Fruit fly (Drosophila melanogaster) whole organism, wandering third instar larva: ENCODE measurements around the gene tal-2A.
A peak's percentile ranks its signal among the peaks of the same experiment; 100 is the strongest.

Experiments used
- CG32264 ChIP-seq: fragments of 200-800 bp; sonication (Bioruptor generic); optimal IDR thresholded peaks from 2 replicates; lab custom pipeline; 2016; ENCODE audit warnings: missing biosample characterization, missing genetic modification characterization
- CrebA ChIP-seq: fragments of 200-800 bp; sonication (Bioruptor generic); optimal IDR thresholded peaks from 2 replicates; lab custom pipeline; 2016; ENCODE audit warnings: missing biosample characterization, mild to moderate bottlenecking, missing genetic modification characterization, borderline replicate concordance
- Dfd ChIP-seq: fragments of >200 bp; optimal IDR thresholded peaks from 2 replicates; lab custom pipeline; 2017; ENCODE audit warnings: missing biosample characterization, missing genetic modification characterization
- Dif ChIP-seq: fragments of 200-275, 200-300 bp; sonication (Bioruptor generic); optimal IDR thresholded peaks from 2 replicates; lab custom pipeline; 2018; ENCODE audit warnings: missing biosample characterization, missing genetic modification characterization; ENCODE audit not compliant: partially characterized antibody
- GATAd ChIP-seq: sonication (Bioruptor generic); optimal IDR thresholded peaks from 2 replicates; lab custom pipeline; 2016; ENCODE audit warnings: missing biosample characterization, missing genetic modification characterization
- HLH106 ChIP-seq: fragments of 200-800 bp; optimal IDR thresholded peaks from 3 replicates; lab custom pipeline; 2019; ENCODE audit warnings: missing biosample characterization, mild to moderate bottlenecking, missing genetic modification characterization, moderate library complexity
- Hr83 ChIP-seq: fragments of 200-300 bp; sonication (Bioruptor generic); optimal IDR thresholded peaks from 2 replicates; lab custom pipeline; 2016; ENCODE audit warnings: missing biosample characterization, mild to moderate bottlenecking, missing genetic modification characterization, moderate library complexity; ENCODE audit not compliant: poor library complexity, severe bottlenecking
- Mio ChIP-seq: sonication (Bioruptor generic); optimal IDR thresholded peaks from 2 replicates; lab custom pipeline; 2016; ENCODE audit warnings: missing biosample characterization, missing genetic modification characterization
- Myc ChIP-seq: fragments of >200 bp; optimal IDR thresholded peaks from 2 replicates; lab custom pipeline; 2017
- OdsH ChIP-seq: fragments of 200-800 bp; sonication (Bioruptor generic); optimal IDR thresholded peaks from 2 replicates; lab custom pipeline; 2016; ENCODE audit warnings: missing biosample characterization, mild to moderate bottlenecking, missing genetic modification characterization
- Rel ChIP-seq, 2 experiments: fragments of 200-800 bp; sonication (Bioruptor generic) in 1 of 2; optimal IDR thresholded peaks; 2 replicates in 1 of 2; 3 replicates in 1 of 2; lab custom pipeline; 2016 to 2019; ENCODE audit warnings: mild to moderate bottlenecking in 2 of 2, missing biosample characterization in 2 of 2, missing genetic modification characterization in 2 of 2, moderate library complexity in 1 of 2
- Sp1 ChIP-seq: fragments of 200-800 bp; sonication (Bioruptor generic); optimal IDR thresholded peaks from 3 replicates; lab custom pipeline; 2019; ENCODE audit warnings: missing biosample characterization, mild to moderate bottlenecking, missing genetic modification characterization, moderate library complexity
- Vsx2 ChIP-seq: fragments of 200-300, 225-300 bp; sonication (Bioruptor generic); optimal IDR thresholded peaks from 2 replicates; lab custom pipeline; 2018; ENCODE audit warnings: missing biosample characterization, missing genetic modification characterization; ENCODE audit not compliant: partially characterized antibody
- brk ChIP-seq: fragments of 200-800 bp; sonication (Bioruptor generic); optimal IDR thresholded peaks from 2 replicates; lab custom pipeline; 2016; ENCODE audit warnings: missing biosample characterization, mild to moderate bottlenecking, missing genetic modification characterization
- dl ChIP-seq, 2 experiments: fragments of 175-275, 200-275 bp in 1 of 2; fragments of 200-275 bp in 1 of 2; sonication (Bioruptor generic); optimal IDR thresholded peaks; lab custom pipeline; 2018; ENCODE audit warnings: mild to moderate bottlenecking in 2 of 2, missing biosample characterization in 2 of 2, missing genetic modification characterization in 2 of 2, moderate library complexity in 2 of 2; ENCODE audit not compliant: partially characterized antibody in 2 of 2, insufficient read depth in 1 of 2
- dsf ChIP-seq: sonication (Bioruptor generic); optimal IDR thresholded peaks from 2 replicates; lab custom pipeline; 2016; ENCODE audit warnings: missing biosample characterization, missing genetic modification characterization, borderline replicate concordance
- foxo ChIP-seq, 2 experiments: fragments of 200-800 bp; sonication (Bioruptor generic); optimal IDR thresholded peaks; 2 replicates in 1 of 2; 3 replicates in 1 of 2; lab custom pipeline; 2016 to 2017; ENCODE audit warnings: missing biosample characterization in 2 of 2, missing genetic modification characterization in 2 of 2
- fru ChIP-seq: fragments of 200-800 bp; sonication (Bioruptor generic); optimal IDR thresholded peaks from 3 replicates; lab custom pipeline; 2016; ENCODE audit warnings: missing biosample characterization, mild to moderate bottlenecking, missing genetic modification characterization
- h ChIP-seq: fragments of 200-800 bp; sonication (Bioruptor generic); optimal IDR thresholded peaks from 3 replicates; lab custom pipeline; 2016; ENCODE audit warnings: missing biosample characterization, mild to moderate bottlenecking, missing genetic modification characterization
- jim ChIP-seq: fragments of 175-275, 200-325 bp; sonication (Bioruptor generic); optimal IDR thresholded peaks from 2 replicates; lab custom pipeline; 2016; ENCODE audit warnings: missing biosample characterization, mild to moderate bottlenecking, missing genetic modification characterization
- lola ChIP-seq: fragments of >200 bp; optimal IDR thresholded peaks from 2 replicates; lab custom pipeline; 2017; ENCODE audit warnings: missing biosample characterization, missing genetic modification characterization
- psq ChIP-seq: fragments of 200-800 bp; sonication (Bioruptor generic); optimal IDR thresholded peaks from 3 replicates; lab custom pipeline; 2017; ENCODE audit warnings: missing biosample characterization, mild to moderate bottlenecking, missing genetic modification characterization, moderate library complexity
- rgr ChIP-seq: fragments of 200-800 bp; sonication (Bioruptor generic); optimal IDR thresholded peaks from 3 replicates; lab custom pipeline; 2016; ENCODE audit warnings: missing biosample characterization, mild to moderate bottlenecking, missing genetic modification characterization
- sage ChIP-seq: fragments of 200-800 bp; sonication (Bioruptor generic); optimal IDR thresholded peaks from 2 replicates; lab custom pipeline; 2016; ENCODE audit warnings: missing biosample characterization, mild to moderate bottlenecking, missing genetic modification characterization
- sv ChIP-seq: fragments of 200-800 bp; sonication (Bioruptor generic); optimal IDR thresholded peaks from 3 replicates; lab custom pipeline; 2016; ENCODE audit warnings: missing biosample characterization, missing genetic modification characterization
- woc ChIP-seq: sonication (Bioruptor generic); optimal IDR thresholded peaks from 2 replicates; lab custom pipeline; 2016; ENCODE audit warnings: missing biosample characterization, mild to moderate bottlenecking, missing genetic modification characterization

Gene tal-2A

DNA sequence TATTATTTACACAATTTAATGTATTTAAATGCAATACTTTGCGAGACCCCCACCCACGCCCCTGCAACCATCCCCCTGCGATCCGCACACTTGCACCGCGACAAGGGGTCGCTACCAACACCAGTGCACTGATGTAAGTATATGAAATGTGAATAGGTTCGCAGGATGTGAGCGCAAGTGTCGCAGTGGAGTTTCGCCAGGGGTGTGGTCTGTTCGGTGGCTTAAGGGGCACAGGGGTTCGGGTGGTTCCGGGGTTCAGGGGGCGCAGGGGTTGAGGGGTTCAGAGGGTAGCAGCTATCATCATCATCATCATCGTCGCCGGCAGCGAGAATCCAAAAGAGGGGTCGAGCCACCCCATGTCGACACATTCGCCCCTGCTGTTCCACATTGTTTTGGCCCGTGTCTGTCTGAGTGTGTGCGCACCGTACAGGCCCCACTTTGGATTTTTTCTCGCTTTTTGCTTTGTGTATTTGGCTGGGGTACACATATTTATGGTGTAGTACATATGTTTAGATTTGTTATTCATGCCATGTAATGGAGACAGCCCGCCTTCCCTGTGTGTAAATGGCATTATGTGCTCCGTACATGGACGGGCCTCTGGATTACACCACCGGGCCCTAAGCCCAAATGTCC, 7.8 kb upstream of the tal-2A start:
- TF ChIP-seq woc (no peak), jim (GFP tag; lab: Kevin White, UChicago) (no peak), Vsx2 (GFP tag; lab: Kevin White, UChicago) (no peak), lola (GFP tag; lab: Kevin White, UChicago) (no peak), CrebA (GFP tag; lab: Kevin White, UChicago) (no peak), OdsH (GFP tag; lab: Kevin White, UChicago) (no peak), fru (GFP tag; lab: Kevin White, UChicago) (no peak), dsf (GFP tag; lab: Kevin White, UChicago) (no peak), brk (GFP tag; lab: Kevin White, UChicago) (no peak)

DNA sequence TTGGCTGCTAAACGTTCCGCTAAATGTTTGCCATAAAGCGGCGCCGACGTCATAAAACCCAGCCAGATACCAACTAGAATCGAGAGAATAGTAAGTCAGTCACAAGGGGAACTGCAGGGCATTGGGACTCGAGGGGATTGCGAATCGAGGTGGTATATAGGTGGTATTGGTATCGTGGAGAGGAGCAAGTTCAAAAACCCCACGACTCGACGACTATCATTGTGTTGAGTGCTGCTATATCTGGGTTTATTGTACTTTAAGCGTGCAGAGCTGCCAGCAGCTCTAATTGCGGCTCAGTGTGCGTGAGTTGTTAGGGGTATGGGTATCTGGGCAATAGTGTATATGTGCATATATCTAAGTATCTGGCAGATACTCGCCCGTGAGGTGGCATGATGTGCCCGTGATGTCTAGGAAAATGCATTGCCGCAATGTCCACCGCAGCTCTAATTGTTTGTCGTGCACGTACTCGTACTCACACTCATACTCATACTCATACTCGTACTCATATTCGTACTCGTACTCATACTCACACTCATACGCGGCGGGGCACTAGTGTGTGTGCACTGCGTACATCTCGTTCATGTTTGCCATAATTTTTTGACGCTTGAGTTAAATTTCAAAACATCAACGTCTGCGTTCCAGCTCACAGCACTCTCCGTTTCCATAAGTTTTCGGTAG, 6.7 kb upstream of the tal-2A start:
- no peak for TF ChIP-seq Dif
- no peak for TF ChIP-seq fru (GFP tag; lab: Kevin White, UChicago)
- no peak for TF ChIP-seq Sp1 (GFP tag; lab: Kevin White, UChicago)
- no peak for TF ChIP-seq Myc (lab: Kevin White, UChicago)
- no peak for TF ChIP-seq GATAd (GFP tag; lab: Kevin White, UChicago)
- TF ChIP-seq woc = no peak
- no peak for TF ChIP-seq CG32264 (GFP tag; lab: Kevin White, UChicago)
- TF ChIP-seq dsf (GFP tag; lab: Kevin White, UChicago) = no peak
- no peak for TF ChIP-seq rgr (GFP tag; lab: Kevin White, UChicago)
- TF ChIP-seq psq = no peak
- TF ChIP-seq h = no peak
- TF ChIP-seq HLH106 (tag; lab: Kevin White, UChicago) = no peak
- TF ChIP-seq lola (GFP tag; lab: Kevin White, UChicago) = no peak
- no peak for TF ChIP-seq Hr83
- TF ChIP-seq Vsx2 (GFP tag; lab: Kevin White, UChicago) = no peak
- TF ChIP-seq jim (GFP tag; lab: Kevin White, UChicago) = no peak
- TF ChIP-seq sage (GFP tag; lab: Kevin White, UChicago) = no peak
- no peak for TF ChIP-seq dl (GFP tag; optimal IDR thresholded peaks at IDR 0.05; lab: Kevin White, UChicago; ENCODE audit: insufficient read depth in 1 of 2, partially characterized antibody in 2 of 2)

DNA sequence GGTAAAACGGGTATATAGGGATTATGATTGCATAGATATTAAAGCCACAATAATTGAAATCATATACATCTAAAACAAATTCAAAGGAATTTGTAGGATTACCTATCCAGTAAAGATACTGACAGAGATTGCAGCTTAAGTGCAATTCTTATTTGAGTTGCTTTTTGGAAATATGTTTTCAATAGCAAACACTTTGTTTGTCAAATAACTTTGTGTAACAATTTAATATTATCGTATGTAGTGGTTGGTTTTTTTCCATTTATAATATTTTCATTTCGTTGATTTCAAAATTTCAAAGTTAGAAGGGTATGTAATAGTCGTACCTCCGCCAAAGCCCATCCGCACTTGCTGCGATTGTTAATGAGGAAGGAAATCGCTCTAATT, 6.2 kb upstream of the tal-2A start:
- TF ChIP-seq foxo (GFP tag; optimal IDR thresholded peaks at IDR 0.05; lab: Kevin White, UChicago) (peak in 1 of 2 experiments; percentile 2), lola (GFP tag; lab: Kevin White, UChicago) (no peak), fru (GFP tag; lab: Kevin White, UChicago) (peak; percentile 13), Dfd (no peak)

DNA sequence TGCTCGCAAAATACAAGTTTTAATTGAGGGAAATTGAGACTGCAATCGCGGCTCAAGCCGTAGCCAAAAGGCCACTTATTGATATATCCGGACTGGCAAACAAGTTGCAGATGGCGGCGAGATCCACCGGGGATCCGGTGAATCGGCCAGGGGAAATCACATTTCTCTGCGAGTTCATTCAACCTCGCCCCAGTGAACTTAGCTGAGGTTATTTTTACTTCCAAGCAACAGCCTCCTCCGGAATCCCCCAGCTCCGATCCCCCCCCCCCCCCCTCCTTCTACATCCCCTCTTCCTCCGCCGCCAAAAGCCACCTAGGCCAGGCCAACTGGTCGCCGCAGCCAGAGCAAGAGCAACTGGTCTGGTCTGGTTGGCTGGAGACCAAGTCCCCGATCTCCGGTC, 5.6 kb upstream of the tal-2A start:
- TF ChIP-seq Rel (GFP tag; optimal IDR thresholded peaks at IDR 0.05; lab: Kevin White, UChicago) = no peak
- peak; percentile 60 for TF ChIP-seq Rel (tag; optimal IDR thresholded peaks at IDR 0.05; lab: Kevin White, UChicago)
- TF ChIP-seq rgr (GFP tag; lab: Kevin White, UChicago) = no peak
- TF ChIP-seq lola (GFP tag; lab: Kevin White, UChicago) = no peak
- no peak for TF ChIP-seq foxo (GFP tag; optimal IDR thresholded peaks at IDR 0.05; lab: Kevin White, UChicago)
- TF ChIP-seq, all 38 proteins: peak for 1

DNA sequence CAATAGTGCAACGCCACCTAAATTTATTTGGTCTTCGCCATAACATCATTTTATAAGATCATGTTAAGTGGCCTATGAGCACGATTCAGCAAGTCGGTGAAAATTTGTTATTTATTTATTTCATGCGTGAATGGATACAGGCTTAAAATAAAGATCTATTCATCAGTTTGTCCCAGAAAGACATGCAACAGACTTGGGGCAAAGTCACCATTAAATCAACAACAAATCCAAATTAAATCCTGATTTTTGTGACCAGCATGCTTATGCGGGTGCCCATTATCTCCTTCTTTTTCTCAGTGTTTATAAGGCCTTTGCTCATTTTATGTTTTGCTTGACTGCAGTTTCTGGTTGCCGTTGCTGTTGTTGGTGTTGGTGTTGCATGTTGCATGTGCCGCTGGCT, 5.0 kb upstream of the tal-2A start:
- TF ChIP-seq CrebA (GFP tag; lab: Kevin White, UChicago) (no peak), Sp1 (GFP tag; lab: Kevin White, UChicago) (no peak), Mio (GFP tag; lab: Kevin White, UChicago) (no peak), sv (GFP tag; lab: Kevin White, UChicago) (no peak), foxo (GFP tag; optimal IDR thresholded peaks at IDR 0.05; lab: Kevin White, UChicago) (peak in 1 of 2 experiments; percentile 7)
- TF ChIP-seq, all 38 proteins: peak for 1
